Worm (Caenorhabditis elegans): ENCODE data around the gene pals-38.

- no peak for TF ChIP-seq nfya-1 (tag; optimal IDR thresholded peaks at IDR 0.05; ENCODE audit: borderline replicate concordance, insufficient read depth)
- TF ChIP-seq F23B12.7 (tag; optimal IDR thresholded peaks at IDR 0.05; ENCODE audit: insufficient read depth) = no peak
- TF ChIP-seq snpc-4 (GFP tag; optimal IDR thresholded peaks at IDR 0.05) = no peak
- no peak for TF ChIP-seq snpc-4 (tag; optimal IDR thresholded peaks at IDR 0.05)
Measured at ce11 chrV:12427826-12428225, 19.0 kb downstream of the pals-38 start.
